Worm (Caenorhabditis elegans) whole organism, early embryonic: ENCODE data around the gene K04C2.7.

Experiments used
- B0310.2 ChIP-seq: sonication (generic microtip); optimal IDR thresholded peaks from 2 replicates; lab custom pipeline; 2016; ENCODE audit warnings: mild to moderate bottlenecking, missing genetic modification characterization, missing compliant biosample characterization
- F13C5.2 ChIP-seq: sonication (generic microtip); optimal IDR thresholded peaks from 2 replicates; lab custom pipeline; 2017; ENCODE audit warnings: mild to moderate bottlenecking, missing genetic modification characterization, inconsistent platforms, missing compliant biosample characterization
- aly-1 ChIP-seq: sonication (generic microtip); optimal IDR thresholded peaks from 2 replicates; lab custom pipeline; 2016; ENCODE audit warnings: missing genetic modification characterization, missing compliant biosample characterization
- ama-1 ChIP-seq: fragments of 150-350 bp; optimal IDR thresholded peaks from 2 replicates; lab custom pipeline; 2014
- ceh-13 ChIP-seq: fragments of 200-800 bp; sonication (Bioruptor generic); optimal IDR thresholded peaks from 2 replicates; lab custom pipeline; 2018; ENCODE audit warnings: mild to moderate bottlenecking, missing genetic modification characterization, missing compliant biosample characterization
- ceh-36 ChIP-seq: sonication (generic microtip); optimal IDR thresholded peaks from 2 replicates; lab custom pipeline; 2016; ENCODE audit warnings: missing genetic modification characterization, inconsistent platforms, missing compliant biosample characterization
- ets-7 ChIP-seq: sonication (generic microtip); optimal IDR thresholded peaks from 2 replicates; lab custom pipeline; 2016; ENCODE audit warnings: missing genotype, missing genetic modification characterization, missing compliant biosample characterization
- flt-1 ChIP-seq: fragments of 200-800 bp; sonication (Bioruptor generic); IDR thresholded peaks from 2 replicates; pipeline ENCODE4 v1.3.6; 2022; ENCODE audit warnings: missing genetic modification characterization, missing compliant biosample characterization
- hmbx-1 ChIP-seq: sonication (generic microtip); optimal IDR thresholded peaks from 2 replicates; lab custom pipeline; 2016; ENCODE audit warnings: mild to moderate bottlenecking, missing genetic modification characterization, missing compliant biosample characterization
- hmg-4 ChIP-seq: fragments of 200-800 bp; sonication (Bioruptor generic); optimal IDR thresholded peaks from 2 replicates; lab custom pipeline; 2018; ENCODE audit warnings: mild to moderate bottlenecking, missing genetic modification characterization, missing compliant biosample characterization
- hnd-1 ChIP-seq: sonication (generic microtip); optimal IDR thresholded peaks from 2 replicates; lab custom pipeline; 2016; ENCODE audit warnings: missing genetic modification characterization, missing compliant biosample characterization
- pes-1 ChIP-seq: fragments of 200-800 bp; sonication (Bioruptor generic); IDR thresholded peaks from 2 replicates; pipeline ENCODE4 v1.3.6; 2022; ENCODE audit warnings: missing genetic modification reagents, missing genetic modification characterization, missing compliant biosample characterization
- scrt-1 ChIP-seq: fragments of 200-800 bp; sonication (Bioruptor generic); IDR thresholded peaks from 2 replicates; pipeline ENCODE4 v1.3.6; 2022; ENCODE audit warnings: missing genetic modification characterization, missing compliant biosample characterization
- sea-1 ChIP-seq: fragments of 200-800 bp; sonication (Bioruptor generic); conservative IDR thresholded peaks from 2 replicates; pipeline ENCODE4 v1.3.6; 2022; ENCODE audit warnings: missing genetic modification characterization, missing compliant biosample characterization
- tbx-11 ChIP-seq: fragments of 200-800 bp; sonication (Bioruptor generic); IDR thresholded peaks from 2 replicates; pipeline ENCODE4 v1.3.6; 2022; ENCODE audit warnings: missing genetic modification characterization, missing compliant biosample characterization
- tbx-37 ChIP-seq: fragments of 200-800 bp; sonication (Bioruptor generic); conservative IDR thresholded peaks from 2 replicates; pipeline ENCODE4 v1.3.6; 2022; ENCODE audit warnings: missing genetic modification reagents, missing genetic modification characterization, missing compliant biosample characterization
- tra-4 ChIP-seq: sonication (generic microtip); optimal IDR thresholded peaks from 2 replicates; lab custom pipeline; 2017; ENCODE audit warnings: missing genetic modification characterization, missing compliant biosample characterization

Gene K04C2.7

DNA sequence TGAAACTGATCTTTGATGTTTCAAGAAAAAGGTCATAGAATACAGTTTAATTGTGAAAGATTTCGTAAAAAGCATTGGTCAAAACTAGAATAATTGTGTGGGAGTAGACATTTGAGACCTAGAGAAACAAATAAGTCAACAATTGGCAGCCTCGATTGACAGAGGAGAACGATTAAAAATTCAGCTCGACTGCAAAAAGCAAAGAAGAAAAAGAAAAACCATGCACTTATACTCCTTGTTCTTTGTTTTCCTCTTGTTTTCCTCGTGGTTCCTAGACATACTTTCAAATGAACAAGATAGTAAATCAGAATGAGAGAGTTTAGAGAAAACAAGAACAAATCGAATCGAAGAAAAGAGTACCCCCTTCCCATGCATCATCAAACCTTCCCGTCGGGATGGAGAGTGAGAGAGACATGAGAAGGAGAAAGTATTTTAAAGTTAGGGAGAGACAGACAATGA is 23.5 kb upstream of the K04C2.7 start:
- no peak for TF ChIP-seq ets-7 (tag; lab: Kevin White, UChicago)
- TF ChIP-seq tbx-11 (GFP tag; lab: Robert Waterston, UW): no peak

DNA sequence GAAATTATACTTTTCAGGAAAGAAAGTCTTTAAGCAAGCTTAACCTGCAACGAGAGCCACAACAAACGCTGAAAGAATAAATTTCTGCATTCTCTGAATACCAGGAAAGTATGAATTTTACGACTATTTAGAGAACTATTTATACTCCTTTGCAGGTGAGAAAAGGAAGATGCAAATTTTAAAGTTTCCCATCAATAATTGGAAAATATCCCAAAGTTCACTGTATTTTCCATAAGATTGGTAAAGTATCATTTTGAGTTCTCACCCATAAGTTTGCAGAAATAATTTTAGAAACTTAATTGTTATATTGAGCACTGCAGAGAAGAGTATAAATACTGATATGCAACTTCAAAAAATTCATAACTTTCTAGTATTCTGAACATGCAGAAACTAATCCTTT is 21.4 kb upstream of the K04C2.7 start, which contains the start of gene clec-158:
Gene clec-158 (minus strand): TSS at position 101 of the 400 bp plus-strand sequence.
- TF ChIP-seq F13C5.2 (tag; lab: Kevin White, UChicago): no peak
- TF ChIP-seq B0310.2: no peak
- TF ChIP-seq tra-4: no peak
- TF ChIP-seq tbx-37 (GFP tag; lab: Robert Waterston, UW): no peak
- no peak for TF ChIP-seq ceh-36 (tag; lab: Kevin White, UChicago)
- no peak for TF ChIP-seq flt-1
- no peak for TF ChIP-seq ets-7 (tag; lab: Kevin White, UChicago)
- no peak for TF ChIP-seq aly-1 (tag; lab: Kevin White, UChicago)
- TF ChIP-seq ama-1 (lab: Kevin White, UChicago): no peak
- TF ChIP-seq hnd-1 (tag; lab: Kevin White, UChicago): no peak
- TF ChIP-seq ceh-13 (GFP tag; lab: Kevin White, UChicago): no peak
- TF ChIP-seq tbx-11 (GFP tag; lab: Robert Waterston, UW): no peak
- TF ChIP-seq hmbx-1 (tag; lab: Kevin White, UChicago): no peak
- TF ChIP-seq sea-1 (GFP tag; lab: Robert Waterston, UW): no peak
- TF ChIP-seq pes-1 (GFP tag; lab: Robert Waterston, UW): no peak
- no peak for TF ChIP-seq scrt-1 (GFP tag; lab: Robert Waterston, UW)
- no peak for TF ChIP-seq hmg-4

DNA sequence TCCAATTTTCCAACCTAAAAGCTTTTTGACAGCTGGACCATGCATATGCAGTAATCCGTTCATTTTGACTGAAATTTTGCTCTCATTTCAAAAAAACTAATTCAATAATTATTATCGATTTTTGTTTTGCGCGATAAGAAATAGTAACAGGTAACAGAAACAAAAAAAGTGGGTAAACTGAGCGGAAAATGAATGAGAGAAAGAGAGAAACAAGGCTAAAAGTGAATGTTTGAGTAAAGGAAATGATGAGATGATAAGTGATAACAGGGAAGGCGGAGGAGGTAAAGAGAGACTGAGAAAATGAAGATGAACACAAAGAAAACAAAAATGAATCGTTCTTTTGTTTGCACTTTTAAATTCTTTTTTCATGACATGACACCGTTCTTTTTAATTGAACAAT is 17.0 kb upstream of the K04C2.7 start, which contains the start of gene sma-3:
Gene sma-3 (minus strand): TSS at position 68 of the 400 bp plus-strand sequence.
- TF ChIP-seq ceh-13 (GFP tag; lab: Kevin White, UChicago) (no peak), aly-1 (tag; lab: Kevin White, UChicago) (no peak), ets-7 (tag; lab: Kevin White, UChicago) (no peak), F13C5.2 (tag; lab: Kevin White, UChicago) (no peak), flt-1 (no peak), B0310.2 (no peak), scrt-1 (GFP tag; lab: Robert Waterston, UW) (no peak), hmg-4 (no peak)

DNA sequence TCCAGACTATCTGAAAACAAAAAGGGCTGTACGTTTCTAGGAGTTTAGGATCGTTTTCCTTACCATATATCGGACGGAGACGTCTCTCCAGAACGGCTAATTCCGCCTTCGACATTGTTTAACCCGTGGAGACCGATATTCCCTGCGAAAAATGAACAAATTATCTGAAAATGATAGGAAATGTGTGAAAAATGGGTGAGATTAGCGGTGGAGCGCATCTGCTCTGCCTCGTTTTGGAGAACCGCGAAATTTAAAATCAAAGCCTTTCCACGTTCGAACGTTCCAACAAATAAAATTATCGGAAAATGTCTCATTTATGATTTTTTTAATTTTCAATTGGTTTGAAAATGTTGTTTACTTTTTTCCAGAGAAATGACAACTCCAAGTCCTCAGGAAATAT is 11.6 kb upstream of the K04C2.7 start, which contains the start of the genes cra-1 and kbp-1:
Gene cra-1 (minus strand): TSS at position 193 of the 400 bp plus-strand sequence.
Gene kbp-1 (plus strand): TSS at position 366 of the 400 bp plus-strand sequence.
- TF ChIP-seq ets-7 (tag; lab: Kevin White, UChicago) (no peak), F13C5.2 (tag; lab: Kevin White, UChicago) (peak; percentile 20), tbx-11 (GFP tag; lab: Robert Waterston, UW) (no peak), tra-4 (no peak), ceh-36 (tag; lab: Kevin White, UChicago) (no peak), hmbx-1 (tag; lab: Kevin White, UChicago) (no peak)

DNA sequence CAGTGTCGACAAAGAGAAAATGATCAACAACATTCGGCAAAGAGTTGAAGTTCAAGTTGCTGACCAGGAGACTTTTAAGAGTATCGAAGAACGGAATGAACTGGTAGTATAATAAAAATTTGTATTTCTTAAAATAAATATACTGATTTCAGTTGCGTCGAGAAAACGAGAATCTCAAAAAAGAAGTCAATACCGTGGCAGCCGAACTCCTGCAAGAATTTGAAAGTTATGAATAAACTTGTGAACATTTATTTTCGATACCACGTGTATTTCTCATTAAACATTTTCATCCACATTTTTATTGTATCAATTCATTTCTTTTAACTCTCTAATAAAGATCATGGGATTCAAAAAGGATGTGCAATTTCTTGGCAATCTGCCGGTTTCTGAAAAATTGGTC is 10.9 kb upstream of the K04C2.7 start, which contains the start of gene K04C2.8:
Gene K04C2.8 (plus strand): TSS at position 301 of the 400 bp plus-strand sequence.
- TF ChIP-seq F13C5.2 (tag; lab: Kevin White, UChicago) (no peak), ets-7 (tag; lab: Kevin White, UChicago) (no peak), pes-1 (GFP tag; lab: Robert Waterston, UW) (no peak), hmbx-1 (tag; lab: Kevin White, UChicago) (no peak), tbx-11 (GFP tag; lab: Robert Waterston, UW) (no peak), hnd-1 (tag; lab: Kevin White, UChicago) (no peak), ama-1 (lab: Kevin White, UChicago) (no peak), ceh-13 (GFP tag; lab: Kevin White, UChicago) (no peak), tbx-37 (GFP tag; lab: Robert Waterston, UW) (no peak), sea-1 (GFP tag; lab: Robert Waterston, UW) (no peak), B0310.2 (no peak)

DNA sequence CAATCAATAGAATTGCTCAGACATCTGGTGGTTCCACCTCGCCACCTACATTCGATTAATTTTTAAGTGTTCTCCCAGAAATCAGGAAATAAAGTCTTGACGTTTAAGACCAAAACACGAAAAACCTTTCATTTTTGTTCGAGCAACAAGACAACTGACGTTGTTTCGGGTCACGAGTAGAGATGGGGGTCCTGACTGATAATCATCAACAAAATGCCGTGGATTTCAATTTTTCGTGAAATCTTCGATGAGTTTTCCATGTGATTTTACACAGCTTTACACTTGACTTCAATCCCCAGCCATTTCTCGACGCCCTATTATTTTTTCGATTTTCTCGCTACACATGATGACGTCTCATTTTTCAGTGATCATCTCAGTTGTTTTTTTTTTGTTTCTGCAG is 9.8 kb upstream of the K04C2.7 start:
- no peak for TF ChIP-seq ceh-13 (GFP tag; lab: Kevin White, UChicago)
- no peak for TF ChIP-seq B0310.2
- no peak for TF ChIP-seq tra-4
- TF ChIP-seq aly-1 (tag; lab: Kevin White, UChicago): no peak
- TF ChIP-seq F13C5.2 (tag; lab: Kevin White, UChicago): no peak
- no peak for TF ChIP-seq flt-1
- TF ChIP-seq hnd-1 (tag; lab: Kevin White, UChicago): no peak
- TF ChIP-seq pes-1 (GFP tag; lab: Robert Waterston, UW): no peak
- no peak for TF ChIP-seq tbx-37 (GFP tag; lab: Robert Waterston, UW)
- TF ChIP-seq tbx-11 (GFP tag; lab: Robert Waterston, UW): no peak
- no peak for TF ChIP-seq ama-1 (lab: Kevin White, UChicago)
- TF ChIP-seq ets-7 (tag; lab: Kevin White, UChicago): no peak
- TF ChIP-seq sea-1 (GFP tag; lab: Robert Waterston, UW): no peak
- TF ChIP-seq hmg-4: no peak

DNA sequence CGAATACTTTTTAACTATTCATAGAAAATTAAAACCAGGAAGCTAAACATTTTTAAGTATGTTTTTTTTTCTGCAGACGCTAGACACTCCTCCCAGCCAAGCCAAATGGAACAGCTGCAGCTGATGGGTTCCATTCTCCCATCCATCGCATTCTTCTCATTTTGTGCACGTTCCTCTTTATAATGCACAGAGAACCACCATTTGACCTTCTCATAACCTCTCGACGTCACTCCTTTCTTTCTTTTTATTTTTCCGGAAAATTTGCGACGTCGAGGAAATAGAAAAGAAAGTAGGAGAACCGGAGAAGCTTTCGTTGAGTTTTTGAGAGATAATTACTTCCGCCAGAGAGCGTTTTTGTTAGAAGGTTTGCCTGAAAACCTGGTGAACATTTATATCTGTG is 9.2 kb upstream of the K04C2.7 start:
- TF ChIP-seq ceh-36 (tag; lab: Kevin White, UChicago): no peak
- TF ChIP-seq ama-1 (lab: Kevin White, UChicago): no peak
- no peak for TF ChIP-seq ceh-13 (GFP tag; lab: Kevin White, UChicago)
- TF ChIP-seq hnd-1 (tag; lab: Kevin White, UChicago): no peak
- no peak for TF ChIP-seq flt-1
- TF ChIP-seq hmbx-1 (tag; lab: Kevin White, UChicago): no peak
- no peak for TF ChIP-seq tbx-37 (GFP tag; lab: Robert Waterston, UW)
- TF ChIP-seq aly-1 (tag; lab: Kevin White, UChicago): no peak
- no peak for TF ChIP-seq tbx-11 (GFP tag; lab: Robert Waterston, UW)
- no peak for TF ChIP-seq hmg-4
